Fruit fly (Drosophila melanogaster): ENCODE data around the gene TpnC73F.

TpnC73F gene

DNA sequence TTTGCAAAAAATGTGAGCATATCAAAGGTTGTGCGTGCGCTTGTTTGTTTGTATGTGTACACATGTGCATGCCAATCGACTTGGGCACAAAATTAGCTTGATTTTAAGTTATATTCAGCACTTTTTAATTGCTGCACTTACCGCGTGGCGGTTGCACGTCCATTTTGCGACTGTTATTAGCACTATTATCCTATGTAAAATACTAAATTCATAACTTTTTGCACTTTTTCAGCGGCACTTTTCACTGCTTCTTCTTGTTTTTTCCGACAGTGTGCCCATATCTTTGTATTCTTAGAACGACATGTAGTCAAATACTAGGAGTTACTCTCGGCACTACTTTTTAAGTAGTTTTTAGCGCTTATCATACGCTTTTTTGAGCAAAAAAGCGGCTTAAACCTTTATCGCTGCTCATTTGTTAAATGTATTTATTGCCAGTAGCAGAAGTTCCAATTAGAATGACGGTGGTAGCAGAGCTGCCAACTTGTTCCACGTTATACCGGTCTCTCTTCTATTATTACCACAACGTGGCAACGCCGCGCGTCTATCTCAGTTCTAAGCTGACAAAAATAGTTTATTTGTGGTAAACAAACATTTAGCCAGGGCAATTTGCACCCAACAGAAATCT lies 3.5 kb upstream of the TpnC73F start, which contains the start of the genes scaf6 and Papst2:
scaf6 (minus strand) TSS at position 278 of the 625 bp plus-strand sequence.
Papst2 (plus strand) TSS at position 501 of the 625 bp plus-strand sequence.
- TF ChIP-seq Vsx2 (GFP tag; optimal IDR thresholded peaks at IDR 0.05; ENCODE audit: partially characterized antibody), result peak; percentile 45
- TF ChIP-seq rgr (GFP tag; optimal IDR thresholded peaks at IDR 0.05), result no peak
- TF ChIP-seq Dif (GFP tag; optimal IDR thresholded peaks at IDR 0.05; ENCODE audit: partially characterized antibody), result peak; percentile 29
- TF ChIP-seq sv (GFP tag; optimal IDR thresholded peaks at IDR 0.05), result no peak
- TF ChIP-seq Myc (optimal IDR thresholded peaks at IDR 0.05), result peak; percentile 18

DNA sequence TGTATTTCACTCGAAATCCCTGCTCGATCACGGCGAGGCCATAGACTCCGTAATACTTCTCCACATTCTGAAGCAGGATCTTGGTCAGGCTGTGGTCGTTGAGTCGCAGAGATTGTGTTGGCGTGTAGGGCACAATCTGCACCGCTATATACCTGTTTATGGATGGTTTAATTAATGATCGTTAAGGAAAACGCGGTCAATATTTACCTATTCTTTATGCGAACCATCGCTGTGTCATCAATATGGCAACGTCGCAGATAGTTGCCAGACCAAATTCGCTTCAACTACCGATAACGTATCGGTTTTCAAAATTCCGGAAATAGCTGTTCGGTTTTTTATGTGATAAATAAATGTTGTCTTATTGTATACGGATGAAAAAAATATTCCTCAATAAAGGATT lies 1.1 kb upstream of the TpnC73F start, which contains the start of gene Pop5:
Pop5 (minus strand) TSS at position 240 of the 400 bp plus-strand sequence.
- TF ChIP-seq CG9705 (GFP tag; optimal IDR thresholded peaks at IDR 0.05), result peak; percentile 36
- TF ChIP-seq HLH106 (tag; optimal IDR thresholded peaks at IDR 0.05), result peak; percentile 24
- no peak for TF ChIP-seq tai (GFP tag; optimal IDR thresholded peaks at IDR 0.05)

DNA sequence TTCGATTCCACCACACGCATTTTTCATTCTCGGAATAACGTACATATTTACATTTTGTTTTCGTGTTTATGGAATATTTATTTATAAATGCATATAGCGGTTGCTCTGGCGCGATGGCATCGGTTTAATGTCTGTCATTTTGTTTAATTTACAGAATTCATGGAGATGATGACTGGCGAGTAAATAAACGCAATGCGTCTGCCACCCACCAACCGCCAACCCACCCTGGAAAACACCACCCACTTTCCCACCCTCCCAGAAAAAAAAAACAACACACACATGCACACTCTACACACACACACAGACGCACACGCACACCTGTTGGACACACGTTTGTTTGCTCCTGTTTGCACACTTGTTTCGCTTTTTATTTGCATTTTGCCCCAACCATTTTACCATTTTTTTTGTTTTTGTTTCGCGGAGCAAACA lies 2.0 kb downstream of the TpnC73F start:
- TF ChIP-seq dl (GFP tag; optimal IDR thresholded peaks at IDR 0.05; ENCODE audit: insufficient read depth in 1 of 2, partially characterized antibody in 2 of 2) (no peak), Dfd (GFP tag; optimal IDR thresholded peaks at IDR 0.05) (peak; percentile 88), Abd-B (GFP tag; optimal IDR thresholded peaks at IDR 0.05) (no peak), pan (optimal IDR thresholded peaks at IDR 0.05) (no peak), OdsH (GFP tag; optimal IDR thresholded peaks at IDR 0.05) (peak; percentile 33), Sp1 (GFP tag; optimal IDR thresholded peaks at IDR 0.05) (peak; percentile 33), br (GFP tag; optimal IDR thresholded peaks at IDR 0.05) (peak; percentile 13), psq (GFP tag; optimal IDR thresholded peaks at IDR 0.05) (peak; percentile 43), h (GFP tag; optimal IDR thresholded peaks at IDR 0.05) (peak; percentile 54), rgr (GFP tag; optimal IDR thresholded peaks at IDR 0.05) (peak; percentile 57), dsf (GFP tag; optimal IDR thresholded peaks at IDR 0.05; ENCODE audit: borderline replicate concordance) (no peak)

DNA sequence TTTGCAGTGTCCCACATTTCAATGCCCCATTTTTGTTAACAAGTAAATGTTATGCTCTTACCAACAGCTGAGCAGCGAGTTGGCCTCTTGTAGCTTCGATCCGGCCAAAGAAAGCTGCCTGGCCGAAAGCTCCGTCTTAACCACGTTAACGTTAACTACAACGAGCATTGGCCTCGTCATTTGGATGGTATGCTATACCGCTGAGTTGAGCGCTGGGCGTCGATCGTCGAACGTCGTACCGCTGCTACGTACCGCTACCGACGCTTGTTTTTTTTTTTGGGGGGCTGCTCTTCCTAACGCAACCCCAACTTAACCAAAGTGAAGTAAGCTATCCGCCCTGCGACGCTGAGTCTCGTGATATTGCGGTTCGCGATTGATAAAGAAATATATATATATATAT lies 3.5 kb downstream of the TpnC73F start, which contains the start of gene rogdi:
rogdi (plus strand) TSS at position 199 of the 400 bp plus-strand sequence.
- TF ChIP-seq fru (GFP tag; optimal IDR thresholded peaks at IDR 0.05), result no peak
- TF ChIP-seq HLH106 (tag; optimal IDR thresholded peaks at IDR 0.05), result no peak
- no peak for TF ChIP-seq Hr83 (GFP tag; optimal IDR thresholded peaks at IDR 0.05; ENCODE audit: poor library complexity, severe bottlenecking)
- TF ChIP-seq Hnf4 (GFP tag; optimal IDR thresholded peaks at IDR 0.05), result no peak
- no peak for TF ChIP-seq tai (GFP tag; optimal IDR thresholded peaks at IDR 0.05)
- no peak for TF ChIP-seq sage (GFP tag; optimal IDR thresholded peaks at IDR 0.05)
- TF ChIP-seq Dfd (GFP tag; optimal IDR thresholded peaks at IDR 0.05), result no peak
- TF ChIP-seq Vsx2 (GFP tag; optimal IDR thresholded peaks at IDR 0.05; ENCODE audit: partially characterized antibody), result no peak
- TF ChIP-seq lola (GFP tag; optimal IDR thresholded peaks at IDR 0.05), result no peak
- no peak for TF ChIP-seq ey (GFP tag; optimal IDR thresholded peaks at IDR 0.05)

DNA sequence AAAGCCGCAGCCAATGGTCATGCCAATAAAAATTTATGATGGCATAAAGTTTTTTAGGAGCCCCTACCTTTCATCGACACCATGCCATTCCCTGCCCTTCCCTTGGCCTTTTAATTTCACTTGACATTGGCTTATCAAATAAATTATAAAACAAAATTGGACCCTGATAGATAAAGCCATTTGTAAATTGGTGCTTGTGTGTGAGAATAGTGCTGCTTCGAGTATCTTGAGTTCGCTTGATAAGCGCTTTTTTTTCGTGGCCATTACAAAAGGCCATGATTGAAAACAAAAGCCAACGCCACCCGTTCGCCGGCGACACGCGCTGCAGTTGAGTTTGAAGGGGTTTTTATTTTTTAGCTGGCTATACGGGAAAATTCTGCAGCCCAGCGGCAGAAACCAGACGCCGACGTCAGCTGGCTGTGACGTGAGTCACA lies 4.1 kb downstream of the TpnC73F start:
- no peak for TF ChIP-seq Rel (GFP tag; optimal IDR thresholded peaks at IDR 0.05)
- peak; percentile 45 for TF ChIP-seq Rel (tag; optimal IDR thresholded peaks at IDR 0.05)
- TF ChIP-seq Sp1 (GFP tag; optimal IDR thresholded peaks at IDR 0.05), result peak; percentile 19
- peak; percentile 49 for TF ChIP-seq h (GFP tag; optimal IDR thresholded peaks at IDR 0.05)
- no peak for TF ChIP-seq Dfd (GFP tag; optimal IDR thresholded peaks at IDR 0.05)
- no peak for TF ChIP-seq br (GFP tag; optimal IDR thresholded peaks at IDR 0.05)

DNA sequence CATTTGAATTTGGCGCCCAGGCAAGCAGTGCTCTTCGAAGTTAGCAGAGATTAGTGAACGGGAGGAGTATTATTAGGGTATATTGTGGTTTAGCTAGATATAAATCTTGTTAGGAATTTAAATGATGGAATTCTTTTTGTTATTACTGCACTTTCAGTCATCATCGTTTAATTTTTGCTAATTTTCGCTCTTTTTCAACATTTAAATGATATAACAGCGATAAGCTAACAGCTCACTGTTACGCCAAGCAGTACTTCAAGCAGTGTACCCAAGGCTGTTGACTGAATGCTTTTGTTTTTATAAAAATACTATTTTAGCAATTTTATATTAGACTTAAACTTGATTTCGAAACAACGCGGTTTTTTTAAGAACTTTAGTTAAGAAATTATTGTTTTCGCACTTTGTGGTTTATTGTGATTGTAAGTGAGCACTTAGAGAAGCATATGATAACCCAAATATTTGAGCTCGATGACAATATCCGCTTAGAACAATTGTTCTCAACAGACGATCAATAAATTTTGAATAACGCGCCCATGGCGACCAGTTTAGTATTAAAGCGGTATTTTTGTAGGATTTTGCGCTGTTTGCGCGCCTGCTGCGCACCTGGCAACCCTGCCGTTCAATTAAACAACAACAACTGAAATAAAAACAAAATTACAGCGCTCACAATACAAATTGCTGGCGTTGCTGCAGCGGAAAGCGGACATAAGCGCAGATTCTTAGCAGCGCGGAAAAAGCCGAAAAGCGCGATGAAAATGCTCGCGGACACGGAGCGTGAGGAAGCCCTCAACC lies 5.0 kb downstream of the TpnC73F start:
- TF ChIP-seq OdsH (GFP tag; optimal IDR thresholded peaks at IDR 0.05), result no peak
- TF ChIP-seq dmrt93B (GFP tag; optimal IDR thresholded peaks at IDR 0.05), result no peak
- no peak for TF ChIP-seq foxo (GFP tag; optimal IDR thresholded peaks at IDR 0.05)
- TF ChIP-seq br (GFP tag; optimal IDR thresholded peaks at IDR 0.05), result no peak
- TF ChIP-seq N (GFP tag; optimal IDR thresholded peaks at IDR 0.05), result no peak
- TF ChIP-seq Abd-B (GFP tag; optimal IDR thresholded peaks at IDR 0.05), result no peak
- TF ChIP-seq CG32264 (GFP tag; optimal IDR thresholded peaks at IDR 0.05), result no peak
- peak; percentile 52 for TF ChIP-seq tai (GFP tag; optimal IDR thresholded peaks at IDR 0.05)
- TF ChIP-seq GATAd (GFP tag; optimal IDR thresholded peaks at IDR 0.05), result no peak
- TF ChIP-seq h (GFP tag; optimal IDR thresholded peaks at IDR 0.05), result no peak
- no peak for TF ChIP-seq usp (GFP tag; optimal IDR thresholded peaks at IDR 0.05)
- TF ChIP-seq HLH106 (tag; optimal IDR thresholded peaks at IDR 0.05), result no peak
- TF ChIP-seq dl (GFP tag; optimal IDR thresholded peaks at IDR 0.05; ENCODE audit: insufficient read depth in 1 of 2, partially characterized antibody in 2 of 2), result no peak
- TF ChIP-seq Myc (optimal IDR thresholded peaks at IDR 0.05), result peak; percentile 7
- peak; percentile 11 for TF ChIP-seq rgr (GFP tag; optimal IDR thresholded peaks at IDR 0.05)
- TF ChIP-seq lola (GFP tag; optimal IDR thresholded peaks at IDR 0.05), result no peak
- no peak for TF ChIP-seq psq (GFP tag; optimal IDR thresholded peaks at IDR 0.05)
- TF ChIP-seq CrebA (GFP tag; optimal IDR thresholded peaks at IDR 0.05; ENCODE audit: borderline replicate concordance), result no peak
- TF ChIP-seq dsf (GFP tag; optimal IDR thresholded peaks at IDR 0.05; ENCODE audit: borderline replicate concordance), result no peak
- TF ChIP-seq Hr83 (GFP tag; optimal IDR thresholded peaks at IDR 0.05; ENCODE audit: poor library complexity, severe bottlenecking), result no peak
- TF ChIP-seq sv (GFP tag; optimal IDR thresholded peaks at IDR 0.05), result no peak
- no peak for TF ChIP-seq brk (GFP tag; optimal IDR thresholded peaks at IDR 0.05)
- TF ChIP-seq Hnf4 (GFP tag; optimal IDR thresholded peaks at IDR 0.05), result peak; percentile 1
- no peak for TF ChIP-seq Dif (GFP tag; optimal IDR thresholded peaks at IDR 0.05; ENCODE audit: partially characterized antibody)
- no peak for TF ChIP-seq CG9705 (GFP tag; optimal IDR thresholded peaks at IDR 0.05)
